Worm (Caenorhabditis elegans) whole organism, young adult: ENCODE results near the gene R105.5.

ENCODE experiments used
- B0035.1 ChIP-seq: sonication (generic microtip); optimal IDR thresholded peaks from 2 replicates; lab custom pipeline; 2016; ENCODE audit warnings: missing genetic modification characterization, mild to moderate bottlenecking, missing compliant biosample characterization, missing genotype, missing genetic modification reagents
- B0261.1 ChIP-seq: sonication (generic microtip); optimal IDR thresholded peaks from 2 replicates; lab custom pipeline; 2016; ENCODE audit warnings: mild to moderate bottlenecking, missing genetic modification characterization, moderate library complexity, missing compliant biosample characterization
- F23B12.7 ChIP-seq: sonication (generic microtip); optimal IDR thresholded peaks from 2 replicates; lab custom pipeline; 2017; ENCODE audit warnings: missing genetic modification characterization, mild to moderate bottlenecking, missing compliant biosample characterization, antibody characterized with exemption, moderate library complexity; ENCODE audit not compliant: insufficient read depth
- F33H1.4 ChIP-seq: fragments of 200-800 bp; sonication (Bioruptor generic); IDR thresholded peaks from 2 replicates; pipeline ENCODE4 v1.3.6; 2022; ENCODE audit warnings: missing genetic modification reagents, missing genetic modification characterization, missing compliant biosample characterization
- F52B5.7 ChIP-seq: sonication (generic microtip); optimal IDR thresholded peaks from 2 replicates; lab custom pipeline; 2016; ENCODE audit warnings: mild to moderate bottlenecking, missing genetic modification characterization, missing compliant biosample characterization
- F55B11.4 ChIP-seq: sonication (generic microtip); optimal IDR thresholded peaks from 2 replicates; lab custom pipeline; 2016; ENCODE audit warnings: missing compliant biosample characterization, missing genetic modification characterization, borderline replicate concordance; ENCODE audit not compliant: insufficient read depth
- K12H6.12 ChIP-seq: fragments of 200-800 bp; sonication (Bioruptor generic); optimal IDR thresholded peaks from 2 replicates; lab custom pipeline; 2018; ENCODE audit warnings: mild to moderate bottlenecking, missing genetic modification characterization, missing compliant biosample characterization
- T07F8.4 ChIP-seq: sonication (generic microtip); optimal IDR thresholded peaks from 2 replicates; lab custom pipeline; 2016; ENCODE audit warnings: mild to moderate bottlenecking, missing genetic modification characterization, moderate library complexity, missing compliant biosample characterization
- Y67H2A.10 ChIP-seq: fragments of 200-800 bp; sonication (Bioruptor generic); conservative IDR thresholded peaks from 2 replicates; pipeline ENCODE4 v1.3.6; 2022; ENCODE audit warnings: missing genetic modification reagents, missing genetic modification characterization, missing compliant biosample characterization
- Y79H2A.3 ChIP-seq: fragments of 200-800 bp; sonication (Bioruptor generic); conservative IDR thresholded peaks from 2 replicates; pipeline ENCODE4 v1.3.6; 2022; ENCODE audit warnings: missing genetic modification reagents, missing genetic modification characterization, missing compliant biosample characterization
- Y95B8A.8 ChIP-seq: fragments of 200-800 bp; sonication (Bioruptor generic); IDR thresholded peaks from 2 replicates; pipeline ENCODE4 v1.3.6; 2022; ENCODE audit warnings: missing genetic modification reagents, missing genetic modification characterization, missing compliant biosample characterization
- attf-6 ChIP-seq: fragments of 200-800 bp; sonication (Bioruptor generic); IDR thresholded peaks from 2 replicates; pipeline ENCODE4 v1.3.6; 2022; ENCODE audit warnings: missing genetic modification reagents, missing genetic modification characterization, missing compliant biosample characterization
- ceh-100 ChIP-seq: fragments of 200-800 bp; sonication (Bioruptor generic); IDR thresholded peaks from 2 replicates; pipeline ENCODE4 v1.3.6; 2022; ENCODE audit warnings: missing genetic modification reagents, missing genetic modification characterization, missing compliant biosample characterization
- ceh-79 ChIP-seq: sonication (generic microtip); optimal IDR thresholded peaks from 2 replicates; lab custom pipeline; 2017; ENCODE audit warnings: mild to moderate bottlenecking, missing genetic modification characterization, missing compliant biosample characterization
- ceh-91 ChIP-seq: fragments of 200-800 bp; sonication (Bioruptor generic); IDR thresholded peaks from 2 replicates; pipeline ENCODE4 v1.3.6; 2022; ENCODE audit warnings: missing genetic modification reagents, missing genetic modification characterization, missing compliant biosample characterization
- egrh-3 ChIP-seq: fragments of 200-800 bp; sonication (Bioruptor generic); IDR thresholded peaks from 2 replicates; pipeline ENCODE4 v1.3.6; 2022; ENCODE audit warnings: missing genetic modification reagents, missing genetic modification characterization, missing compliant biosample characterization
- him-1 ChIP-seq: sonication (generic microtip); optimal IDR thresholded peaks from 2 replicates; lab custom pipeline; 2016; ENCODE audit warnings: missing genotype, missing genetic modification reagents, missing genetic modification characterization, missing compliant biosample characterization
- let-607 ChIP-seq, 2 experiments: fragments of 200-800 bp in 1 of 2; sonication (Bioruptor generic) in 1 of 2; sonication (generic microtip) in 1 of 2; optimal IDR thresholded peaks; 2 replicates each; lab custom pipeline; 2016 to 2018; ENCODE audit warnings: mild to moderate bottlenecking in 2 of 2, missing compliant biosample characterization in 2 of 2, missing genetic modification characterization in 2 of 2, moderate library complexity in 2 of 2, missing genotype in 1 of 2
- lin-26 ChIP-seq: fragments of 200-800 bp; sonication (Bioruptor generic); IDR thresholded peaks from 2 replicates; pipeline ENCODE4 v1.3.6; 2022; ENCODE audit warnings: missing genetic modification reagents, missing genetic modification characterization, missing compliant biosample characterization
- lin-54 ChIP-seq: fragments of 200-800 bp; sonication (Bioruptor generic); optimal IDR thresholded peaks from 2 replicates; lab custom pipeline; 2018; ENCODE audit warnings: mild to moderate bottlenecking, missing genetic modification characterization, missing compliant biosample characterization
- mxl-1 ChIP-seq: sonication (generic microtip); optimal IDR thresholded peaks from 2 replicates; lab custom pipeline; 2016; ENCODE audit warnings: missing genetic modification characterization, missing compliant biosample characterization
- nhr-179 ChIP-seq: sonication (generic microtip); optimal IDR thresholded peaks from 2 replicates; lab custom pipeline; 2016; ENCODE audit warnings: mild to moderate bottlenecking, missing genetic modification characterization, missing compliant biosample characterization
- nhr-27 ChIP-seq: fragments of 200-800 bp; sonication (Bioruptor generic); optimal IDR thresholded peaks from 2 replicates; lab custom pipeline; 2018; ENCODE audit warnings: mild to moderate bottlenecking, missing genetic modification characterization, moderate library complexity, missing compliant biosample characterization
- pbrm-1 ChIP-seq: fragments of 200-800 bp; sonication (Bioruptor generic); IDR thresholded peaks from 2 replicates; pipeline ENCODE4 v1.3.6; 2022; ENCODE audit warnings: missing genetic modification reagents, missing genetic modification characterization, missing compliant biosample characterization
- rec-8 ChIP-seq, 2 experiments: sonication (generic microtip); optimal IDR thresholded peaks; 2 replicates each; lab custom pipeline; 2016; ENCODE audit warnings: mild to moderate bottlenecking in 2 of 2, missing genetic modification characterization in 2 of 2, missing genetic modification reagents in 2 of 2, missing genotype in 2 of 2, missing biosample characterization in 1 of 2, missing compliant biosample characterization in 1 of 2, moderate library complexity in 1 of 2
- repo-1 ChIP-seq: sonication (generic microtip); optimal IDR thresholded peaks from 2 replicates; lab custom pipeline; 2017; ENCODE audit warnings: mild to moderate bottlenecking, missing genetic modification characterization, missing compliant biosample characterization
- snpc-1.3 ChIP-seq: sonication (generic microtip); optimal IDR thresholded peaks from 2 replicates; lab custom pipeline; 2017; ENCODE audit warnings: missing genetic modification characterization, mild to moderate bottlenecking, missing compliant biosample characterization, antibody characterized with exemption, moderate library complexity, missing genotype, missing genetic modification reagents; ENCODE audit not compliant: insufficient read depth
- snpc-4 ChIP-seq, 5 experiments: fragments of 150-350 bp in 1 of 5; sonication (generic microtip) in 4 of 5; optimal IDR thresholded peaks; 2 replicates each; lab custom pipeline; 2014 to 2018; ENCODE audit warnings: missing genetic modification characterization in 5 of 5, missing biosample characterization in 3 of 5, antibody characterized with exemption in 2 of 5, mild to moderate bottlenecking in 2 of 5, missing compliant biosample characterization in 2 of 5, missing genotype in 2 of 5, moderate library complexity in 2 of 5, missing genetic modification reagents in 1 of 5
- unc-130 ChIP-seq: sonication (generic microtip); optimal IDR thresholded peaks from 2 replicates; lab custom pipeline; 2016; ENCODE audit warnings: missing genetic modification reagents, missing genetic modification characterization, missing compliant biosample characterization
- xnd-1 ChIP-seq: sonication (generic microtip); optimal IDR thresholded peaks from 2 replicates; lab custom pipeline; 2016; ENCODE audit warnings: missing genotype, missing genetic modification reagents, missing genetic modification characterization, missing compliant biosample characterization
- zfh-2 ChIP-seq: fragments of 200-800 bp; sonication (Bioruptor generic); conservative IDR thresholded peaks from 2 replicates; pipeline ENCODE4 v1.3.6; 2022; ENCODE audit warnings: missing genetic modification reagents, missing genetic modification characterization, missing compliant biosample characterization
- zim-3 ChIP-seq: sonication (generic microtip); optimal IDR thresholded peaks from 2 replicates; lab custom pipeline; 2017; ENCODE audit warnings: mild to moderate bottlenecking, missing genetic modification characterization, moderate library complexity, missing compliant biosample characterization
- ztf-26 ChIP-seq: sonication (generic microtip); optimal IDR thresholded peaks from 2 replicates; lab custom pipeline; 2017; ENCODE audit warnings: missing genetic modification characterization, missing compliant biosample characterization
- ztf-28 ChIP-seq: fragments of 200-800 bp; sonication (Bioruptor generic); IDR thresholded peaks from 2 replicates; pipeline ENCODE4 v1.3.6; 2022; ENCODE audit warnings: missing genetic modification reagents, missing genetic modification characterization, missing compliant biosample characterization

R105.5 gene

ce11 chrIV:4660151-4661041 is 24.3 kb downstream of the R105.5 start, which contains the start of the genes F29B9.11 and jmjd-1.2 (continued):
- TF ChIP-seq unc-130 = peak; percentile 94
- TF ChIP-seq B0261.1 (tag; lab: Kevin White, UChicago) = peak; percentile 13
- TF ChIP-seq Y95B8A.8 (GFP tag; lab: Robert Waterston, UW) = peak; percentile 83
- TF ChIP-seq ztf-28 (GFP tag; lab: Robert Waterston, UW) = peak; percentile 88; the same call in 1 of the 2 replicates
- 0 out of 2 replicates have a peak, but pooled peaks have one; percentile 36 for TF ChIP-seq Y67H2A.10 (GFP tag; lab: Robert Waterston, UW)
- peak; percentile 0 for TF ChIP-seq F23B12.7 (tag; lab: Kevin White, UChicago)
- no peak for TF ChIP-seq nhr-27 (tag; lab: Kevin White, UChicago)
- TF ChIP-seq zim-3 (tag; lab: Kevin White, UChicago) = peak; percentile 54
- peak; percentile 99 for TF ChIP-seq ceh-100
- TF ChIP-seq egrh-3 (GFP tag; lab: Robert Waterston, UW) = peak; percentile 72
- peak; percentile 86 for TF ChIP-seq ceh-91 (GFP tag; lab: Robert Waterston, UW)
- TF ChIP-seq F55B11.4 (tag; lab: Kevin White, UChicago) = no peak
- peak; percentile 50 for TF ChIP-seq xnd-1
- peak; percentile 76; the same call in 1 of the 2 replicates for TF ChIP-seq zfh-2 (GFP tag; lab: Robert Waterston, UW)
- TF ChIP-seq pbrm-1 = peak; percentile 94
- no peak for TF ChIP-seq ceh-79 (tag; lab: Kevin White, UChicago)
- peak in 1 of 2 experiments; percentile 4 for TF ChIP-seq rec-8 (tag; optimal IDR thresholded peaks at IDR 0.05; lab: Kevin White, UChicago)
- peak; percentile 81 for TF ChIP-seq ztf-26 (tag; lab: Kevin White, UChicago)
- TF ChIP-seq mxl-1 (tag; lab: Kevin White, UChicago) = no peak
- TF ChIP-seq nhr-179 (tag; lab: Kevin White, UChicago) = no peak
- no peak for TF ChIP-seq attf-6 (GFP tag; lab: Robert Waterston, UW)
- TF ChIP-seq F52B5.7 (tag; lab: Kevin White, UChicago) = no peak

DNA sequence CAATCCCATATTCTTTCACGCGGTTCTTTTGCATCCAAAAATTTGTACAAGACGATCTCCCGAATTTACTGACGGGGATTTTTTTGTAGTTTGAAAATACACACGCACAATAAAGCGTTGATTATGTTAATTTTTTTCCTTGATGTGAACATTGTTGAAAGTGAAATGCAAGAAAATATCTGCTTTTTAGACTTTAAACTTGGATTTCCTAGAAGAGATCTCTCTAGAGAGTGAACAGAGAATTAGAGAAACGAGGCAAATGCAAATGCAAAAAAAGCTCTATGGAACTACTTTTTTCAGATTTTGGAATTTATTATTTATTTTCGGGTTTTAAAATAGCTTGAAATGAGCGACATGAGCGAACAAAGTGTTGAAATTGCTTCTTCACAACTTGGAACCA is 29.0 kb downstream of the R105.5 start, which contains the start of gene F29B9.1:
Gene F29B9.1 (plus strand): TSS at position 301 of the 400 bp plus-strand sequence.
- TF ChIP-seq nhr-179 (tag; lab: Kevin White, UChicago) (no peak), T07F8.4 (tag; lab: Kevin White, UChicago) (no peak), snpc-1.3 (tag; lab: Kevin White, UChicago) (peak; percentile 25), lin-54 (GFP tag; lab: Kevin White, UChicago) (peak; percentile 3), B0035.1 (no peak), him-1 (tag; lab: Kevin White, UChicago) (no peak), let-607 (tag; optimal IDR thresholded peaks at IDR 0.05; lab: Kevin White, UChicago) (no peak), snpc-4 (GFP tag; optimal IDR thresholded peaks at IDR 0.05; lab: Kevin White, UChicago) (no peak), snpc-4 (tag; optimal IDR thresholded peaks at IDR 0.05; lab: Kevin White, UChicago) (peak in 1 of 4 experiments; percentile 26), repo-1 (peak; percentile 15), F33H1.4 (GFP tag; lab: Robert Waterston, UW) (0 out of 2 replicates have a peak, but pooled peaks have one; percentile 29), lin-26 (GFP tag; lab: Robert Waterston, UW) (no peak), K12H6.12 (no peak), Y79H2A.3 (GFP tag; lab: Robert Waterston, UW) (no peak)
